Worm (Caenorhabditis elegans) whole organism, L2 larva: ENCODE measurements around the gene gur-3.
A peak's percentile ranks its signal among the peaks of the same experiment; 100 is the strongest.

Experiments used
- C34F6.9 ChIP-seq: fragments of 150-350 bp; optimal IDR thresholded peaks from 2 replicates; lab custom pipeline; 2014; ENCODE audit warnings: missing biosample characterization, missing genetic modification characterization
- F13H6.1 ChIP-seq: sonication (generic microtip); optimal IDR thresholded peaks from 2 replicates; lab custom pipeline; 2016; ENCODE audit warnings: missing genetic modification characterization, missing compliant biosample characterization
- ZK546.5 ChIP-seq: sonication (generic microtip); optimal IDR thresholded peaks from 2 replicates; lab custom pipeline; 2017; ENCODE audit warnings: missing biosample characterization, missing genetic modification characterization
- alr-1 ChIP-seq: fragments of 150-350 bp; optimal IDR thresholded peaks from 2 replicates; lab custom pipeline; 2014; ENCODE audit warnings: missing biosample characterization, missing genetic modification characterization
- ama-1 ChIP-seq: fragments of 150-350 bp; optimal IDR thresholded peaks from 2 replicates; lab custom pipeline; 2018; ENCODE audit warnings: inconsistent platforms
- blmp-1 ChIP-seq: sonication (generic microtip); optimal IDR thresholded peaks from 2 replicates; lab custom pipeline; 2017; ENCODE audit warnings: missing genetic modification characterization, mild to moderate bottlenecking, missing compliant biosample characterization, antibody characterized with exemption, moderate library complexity; ENCODE audit not compliant: insufficient read depth
- ceh-82 ChIP-seq: fragments of 150-350 bp; optimal IDR thresholded peaks from 2 replicates; lab custom pipeline; 2014; ENCODE audit warnings: missing biosample characterization, missing genetic modification characterization
- crh-2 ChIP-seq: sonication (generic microtip); optimal IDR thresholded peaks from 2 replicates; lab custom pipeline; 2017; ENCODE audit warnings: missing biosample characterization, missing genetic modification characterization
- egl-27 ChIP-seq: sonication (generic microtip); optimal IDR thresholded peaks from 3 replicates; lab custom pipeline; 2017; ENCODE audit warnings: missing biosample characterization, missing genetic modification reagents, missing genetic modification characterization
- elt-1 ChIP-seq: fragments of 150-350 bp; optimal IDR thresholded peaks from 2 replicates; lab custom pipeline; 2014; ENCODE audit warnings: missing biosample characterization, missing genetic modification characterization
- elt-3 ChIP-seq: sonication (generic microtip); optimal IDR thresholded peaks from 2 replicates; lab custom pipeline; 2017; ENCODE audit warnings: missing biosample characterization, missing genetic modification characterization
- fos-1 ChIP-seq: fragments of 150-350 bp; optimal IDR thresholded peaks from 2 replicates; lab custom pipeline; 2014; ENCODE audit warnings: missing biosample characterization, missing genetic modification characterization
- gmeb-1 ChIP-seq: fragments of 150-350 bp; optimal IDR thresholded peaks from 2 replicates; lab custom pipeline; 2014; ENCODE audit warnings: missing biosample characterization, missing genetic modification characterization
- lin-11 ChIP-seq: fragments of 150-350 bp; sonication (generic microtip); optimal IDR thresholded peaks from 2 replicates; lab custom pipeline; 2014; ENCODE audit warnings: missing biosample characterization, missing genetic modification characterization, inconsistent platforms, mixed read lengths
- mab-5 ChIP-seq: fragments of 150-350 bp; optimal IDR thresholded peaks from 2 replicates; lab custom pipeline; 2014; ENCODE audit warnings: missing biosample characterization, missing genetic modification characterization
- mbf-1 ChIP-seq: sonication (generic microtip); optimal IDR thresholded peaks from 2 replicates; lab custom pipeline; 2017; ENCODE audit warnings: missing biosample characterization, missing genetic modification characterization
- mdl-1 ChIP-seq, 2 experiments: fragments of 150-350 bp in 1 of 2; sonication (generic microtip) in 1 of 2; optimal IDR thresholded peaks; 2 replicates each; lab custom pipeline; 2017; ENCODE audit warnings: missing biosample characterization in 2 of 2, missing genetic modification characterization in 2 of 2
- nhr-10 ChIP-seq: sonication (generic microtip); optimal IDR thresholded peaks from 2 replicates; lab custom pipeline; 2017; ENCODE audit warnings: missing biosample characterization, missing genetic modification characterization
- nhr-129 ChIP-seq: fragments of 150-350 bp; optimal IDR thresholded peaks from 2 replicates; lab custom pipeline; 2014; ENCODE audit warnings: missing biosample characterization, missing genetic modification characterization
- nhr-23 ChIP-seq: fragments of 150-350 bp; optimal IDR thresholded peaks from 2 replicates; lab custom pipeline; 2014; ENCODE audit warnings: missing biosample characterization, missing genetic modification reagents, missing genetic modification characterization
- nhr-237 ChIP-seq: fragments of 150-350 bp; optimal IDR thresholded peaks from 2 replicates; lab custom pipeline; 2014; ENCODE audit warnings: missing biosample characterization, missing genetic modification characterization
- nhr-77 ChIP-seq: fragments of 150-350 bp; optimal IDR thresholded peaks from 2 replicates; lab custom pipeline; 2014; ENCODE audit warnings: missing biosample characterization, missing genetic modification characterization
- peb-1 ChIP-seq: fragments of 150-350 bp; optimal IDR thresholded peaks from 2 replicates; lab custom pipeline; 2014; ENCODE audit warnings: missing biosample characterization, missing genetic modification characterization
- sem-4 ChIP-seq: fragments of 150-350 bp; optimal IDR thresholded peaks from 2 replicates; lab custom pipeline; 2014; ENCODE audit warnings: missing biosample characterization, missing genetic modification reagents, missing genetic modification characterization
- skn-1 ChIP-seq: sonication (generic microtip); optimal IDR thresholded peaks from 2 replicates; lab custom pipeline; 2017; ENCODE audit warnings: missing biosample characterization, missing genetic modification characterization
- sma-3 ChIP-seq: sonication (generic microtip); optimal IDR thresholded peaks from 2 replicates; lab custom pipeline; 2016; ENCODE audit warnings: missing genetic modification reagents, missing genetic modification characterization, missing compliant biosample characterization
- sma-9 ChIP-seq, 2 experiments: fragments of 150-350 bp in 1 of 2; sonication (generic microtip) in 1 of 2; optimal IDR thresholded peaks; 2 replicates each; lab custom pipeline; 2014 to 2016; ENCODE audit warnings: missing genetic modification characterization in 2 of 2, mild to moderate bottlenecking in 1 of 2, missing biosample characterization in 1 of 2, missing compliant biosample characterization in 1 of 2, missing genetic modification reagents in 1 of 2, moderate library complexity in 1 of 2
- snpc-4 ChIP-seq: fragments of 150-350 bp; optimal IDR thresholded peaks from 2 replicates; lab custom pipeline; 2014; ENCODE audit warnings: missing biosample characterization, missing genetic modification characterization
- unc-55 ChIP-seq: fragments of 150-350 bp; sonication (generic microtip); optimal IDR thresholded peaks from 3 replicates; lab custom pipeline; 2014; ENCODE audit warnings: missing biosample characterization, missing genetic modification reagents, missing genetic modification characterization
- ztf-11 ChIP-seq: sonication (generic microtip); optimal IDR thresholded peaks from 2 replicates; lab custom pipeline; 2017; ENCODE audit warnings: missing biosample characterization, missing genetic modification characterization

gur-3 gene

ce11 chrX:10396509-10397292 lies 9.4 kb downstream of the gur-3 start, which contains the start of gene pkn-1:
Gene pkn-1 (plus strand): TSS chrX:10397242.
- TF ChIP-seq ZK546.5 (tag; lab: Kevin White, UChicago) (no peak), mab-5 (tag; lab: Kevin White, UChicago) (peak; percentile 25), snpc-4 (no peak), skn-1 (no peak)
- TF ChIP-seq, all 48 proteins: peak for 1

DNA sequence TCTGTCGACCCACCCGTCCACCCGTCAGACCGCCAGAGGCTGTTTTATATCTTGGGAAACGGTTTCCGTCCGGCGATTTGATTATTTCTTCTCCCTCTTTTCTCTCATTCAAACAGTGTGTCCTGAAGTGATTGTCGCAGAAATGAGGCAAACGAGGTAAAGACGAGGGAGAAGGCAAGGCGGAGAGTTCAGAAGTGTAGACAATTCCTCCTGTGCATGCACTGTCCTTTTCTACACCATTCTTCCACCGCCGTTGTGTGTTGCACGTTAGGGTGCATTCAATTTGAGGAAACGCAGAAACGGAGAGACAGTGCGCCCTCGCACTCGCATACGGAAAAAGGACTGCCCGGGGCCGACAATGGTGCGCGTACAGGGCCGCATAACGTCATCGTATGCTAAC lies 10.4 kb downstream of the gur-3 start:
- TF ChIP-seq crh-2 (tag; lab: Kevin White, UChicago) (no peak), F13H6.1 (tag; lab: Kevin White, UChicago) (peak; percentile 6), gmeb-1 (tag; lab: Kevin White, UChicago) (peak; percentile 1), sem-4 (tag; lab: Kevin White, UChicago) (no peak), sma-9 (GFP tag; optimal IDR thresholded peaks at IDR 0.05; lab: Kevin White, UChicago) (peak; percentile 10), sma-9 (tag; optimal IDR thresholded peaks at IDR 0.05; lab: Kevin White, UChicago) (no peak), nhr-77 (no peak), nhr-129 (tag; lab: Kevin White, UChicago) (peak; percentile 36), peb-1 (peak; percentile 47)

DNA sequence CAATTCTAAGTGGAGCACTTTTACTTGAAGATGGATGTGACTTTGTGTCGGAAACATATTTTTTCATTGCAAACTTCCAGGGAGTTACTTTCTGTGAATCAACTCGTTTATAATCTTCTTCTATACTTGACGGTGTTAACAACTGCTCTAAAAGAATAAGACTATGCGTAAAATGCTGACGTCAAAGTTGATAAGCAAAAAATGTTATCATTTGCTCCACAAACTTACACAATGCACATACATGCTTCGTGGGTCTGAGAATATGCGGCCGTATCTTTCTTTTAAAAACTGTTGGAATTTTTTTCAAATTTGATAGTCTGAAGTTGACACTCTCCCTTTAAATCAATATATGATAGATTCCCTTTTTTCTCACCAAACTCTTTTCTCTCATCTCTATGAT lies 10.9 kb downstream of the gur-3 start:
- TF ChIP-seq ama-1 (lab: Kevin White, UChicago) (no peak), nhr-23 (tag; lab: Kevin White, UChicago) (no peak), elt-3 (tag; lab: Kevin White, UChicago) (no peak), elt-1 (no peak), sma-9 (GFP tag; optimal IDR thresholded peaks at IDR 0.05; lab: Kevin White, UChicago) (peak; percentile 46), sma-9 (tag; optimal IDR thresholded peaks at IDR 0.05; lab: Kevin White, UChicago) (no peak), fos-1 (peak; percentile 42), crh-2 (tag; lab: Kevin White, UChicago) (peak; percentile 30), ceh-82 (tag; lab: Kevin White, UChicago) (no peak), egl-27 (tag; lab: Kevin White, UChicago) (no peak)

DNA sequence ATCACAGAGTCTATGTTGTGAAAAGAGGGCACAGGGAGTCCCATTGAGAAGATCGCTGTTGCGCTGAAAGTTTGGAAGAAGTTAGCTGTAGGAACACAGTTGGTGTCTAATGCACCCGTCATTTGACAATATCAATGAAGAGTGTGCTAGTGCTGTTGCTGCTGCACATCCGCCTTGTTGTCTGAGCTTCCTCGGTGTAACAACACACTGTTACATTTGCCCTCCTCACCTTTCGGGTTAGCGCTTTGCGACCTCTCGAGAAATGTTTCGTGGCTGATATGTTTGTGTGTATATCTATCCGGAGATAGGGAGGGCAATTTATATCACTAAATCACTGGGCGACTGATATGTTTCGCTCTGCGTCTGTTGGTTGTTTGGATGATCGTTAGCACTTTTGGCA lies 11.9 kb downstream of the gur-3 start:
- TF ChIP-seq nhr-23 (tag; lab: Kevin White, UChicago) (no peak), F13H6.1 (tag; lab: Kevin White, UChicago) (peak; percentile 85), alr-1 (no peak), sem-4 (tag; lab: Kevin White, UChicago) (peak; percentile 48), mab-5 (tag; lab: Kevin White, UChicago) (peak; percentile 31), fos-1 (peak; percentile 49), mdl-1 (tag; optimal IDR thresholded peaks at IDR 0.05; lab: Kevin White, UChicago) (no peak), nhr-237 (tag; lab: Kevin White, UChicago) (no peak), C34F6.9 (tag; lab: Kevin White, UChicago) (peak; percentile 30), nhr-129 (tag; lab: Kevin White, UChicago) (peak; percentile 71), sma-9 (GFP tag; optimal IDR thresholded peaks at IDR 0.05; lab: Kevin White, UChicago) (peak; percentile 65), sma-9 (tag; optimal IDR thresholded peaks at IDR 0.05; lab: Kevin White, UChicago) (no peak), blmp-1 (no peak)
- TF ChIP-seq, all 48 proteins: peak for 7

ce11 chrX:10393362-10393761 lies 12.7 kb downstream of the gur-3 start:
- TF ChIP-seq nhr-23 (tag; lab: Kevin White, UChicago) = no peak
- no peak for TF ChIP-seq lin-11 (tag; lab: Kevin White, UChicago)
- TF ChIP-seq unc-55 (GFP tag; lab: Kevin White, UChicago) = no peak
- TF ChIP-seq mdl-1 (tag; optimal IDR thresholded peaks at IDR 0.05; lab: Kevin White, UChicago) = no peak
- TF ChIP-seq sem-4 (tag; lab: Kevin White, UChicago) = no peak
- no peak for TF ChIP-seq sma-3
- TF ChIP-seq nhr-77 = no peak
- no peak for TF ChIP-seq fos-1
- TF ChIP-seq elt-1 = no peak
- TF ChIP-seq ZK546.5 (tag; lab: Kevin White, UChicago) = no peak
- TF ChIP-seq mbf-1 (tag; lab: Kevin White, UChicago) = no peak
- TF ChIP-seq ztf-11 (tag; lab: Kevin White, UChicago) = no peak
- no peak for TF ChIP-seq gmeb-1 (tag; lab: Kevin White, UChicago)
- no peak for TF ChIP-seq blmp-1
- TF ChIP-seq nhr-10 = no peak
